Fruit fly (Drosophila melanogaster) whole organism, embryonic: ENCODE results near the gene CG17564.

Experiments
- Atf-2 ChIP-seq: fragments of 200-800 bp; sonication (Bioruptor generic); optimal IDR thresholded peaks from 2 replicates; lab custom pipeline; 2016; ENCODE audit warnings: missing biosample characterization, missing genetic modification characterization
- CG11723 ChIP-seq: fragments of 200-800 bp; sonication (Bioruptor generic); optimal IDR thresholded peaks from 2 replicates; lab custom pipeline; 2017; ENCODE audit warnings: missing biosample characterization, mild to moderate bottlenecking, missing genetic modification characterization
- CG18599 ChIP-seq: fragments of 200-800 bp; sonication (Bioruptor generic); optimal IDR thresholded peaks from 3 replicates; lab custom pipeline; 2017; ENCODE audit warnings: missing biosample characterization, missing genetic modification characterization, mild to moderate bottlenecking, moderate library complexity, missing genetic modification reagents
- CG18764 ChIP-seq: fragments of 200-800 bp; sonication (Bioruptor generic); optimal IDR thresholded peaks from 3 replicates; lab custom pipeline; 2016; ENCODE audit warnings: missing biosample characterization, missing genetic modification characterization
- CG2116 ChIP-seq: fragments of 200-800 bp; sonication (Bioruptor generic); optimal IDR thresholded peaks from 3 replicates; lab custom pipeline; 2018; ENCODE audit warnings: missing biosample characterization, mild to moderate bottlenecking, missing genetic modification characterization
- CG2889 ChIP-seq: fragments of 200-800 bp; sonication (Bioruptor generic); IDR thresholded peaks from 3 replicates; pipeline ENCODE4 v1.3.6; 2022; ENCODE audit warnings: missing biosample characterization, missing genetic modification characterization
- CG3065 ChIP-seq: fragments of 200-800 bp; sonication (Bioruptor generic); optimal IDR thresholded peaks from 2 replicates; lab custom pipeline; 2016; ENCODE audit warnings: missing biosample characterization, missing genetic modification characterization
- CG33213 ChIP-seq: fragments of 200-800 bp; sonication (Bioruptor generic); optimal IDR thresholded peaks from 3 replicates; lab custom pipeline; 2016; ENCODE audit warnings: missing biosample characterization, missing genetic modification characterization
- CG3407 ChIP-seq: fragments of 200-800 bp; sonication (Bioruptor generic); optimal IDR thresholded peaks from 2 replicates; lab custom pipeline; 2018; ENCODE audit warnings: missing biosample characterization, mild to moderate bottlenecking, missing genetic modification characterization
- CG3847 ChIP-seq: fragments of 200-800 bp; sonication (Bioruptor generic); IDR thresholded peaks from 2 replicates; pipeline ENCODE4 v1.3.6; 2022; ENCODE audit warnings: missing biosample characterization, missing genetic modification characterization
- CG43689 ChIP-seq: fragments of 200-800 bp; sonication (Bioruptor generic); IDR thresholded peaks from 2 replicates; pipeline ENCODE4 v1.3.6; 2022; ENCODE audit warnings: missing biosample characterization, missing genetic modification characterization
- CG8388 ChIP-seq: fragments of 200-800 bp; sonication (Bioruptor generic); optimal IDR thresholded peaks from 2 replicates; lab custom pipeline; 2019; ENCODE audit warnings: missing biosample characterization, mild to moderate bottlenecking, missing genetic modification characterization, moderate library complexity
- CG9727 ChIP-seq: fragments of 200-800 bp; sonication (Bioruptor generic); optimal IDR thresholded peaks from 3 replicates; lab custom pipeline; 2017; ENCODE audit warnings: missing biosample characterization, mild to moderate bottlenecking, missing genetic modification characterization
- Chrac-16 ChIP-seq: fragments of 200-800 bp; sonication (Bioruptor generic); optimal IDR thresholded peaks from 3 replicates; lab custom pipeline; 2016; ENCODE audit warnings: missing biosample characterization, missing genetic modification characterization
- D19B ChIP-seq: fragments of 200-800 bp; sonication (Bioruptor generic); optimal IDR thresholded peaks from 2 replicates; lab custom pipeline; 2017; ENCODE audit warnings: missing biosample characterization, mild to moderate bottlenecking, missing genetic modification characterization
- Dip2 ChIP-seq: fragments of 200-800 bp; sonication (Bioruptor generic); IDR thresholded peaks from 2 replicates; pipeline ENCODE4 v1.3.6; 2022; ENCODE audit warnings: missing biosample characterization, missing genetic modification characterization
- E2f1 ChIP-seq: fragments of 200-800 bp; sonication (Bioruptor generic); IDR thresholded peaks from 2 replicates; pipeline ENCODE4 v1.3.6; 2022; ENCODE audit warnings: missing biosample characterization, missing genetic modification characterization
- ERR ChIP-seq: fragments of 200-800 bp; sonication (Bioruptor generic); optimal IDR thresholded peaks from 2 replicates; lab custom pipeline; 2016; ENCODE audit warnings: missing biosample characterization, missing genetic modification characterization
- Fer1 ChIP-seq: fragments of 200-800 bp; sonication (Bioruptor generic); optimal IDR thresholded peaks from 2 replicates; lab custom pipeline; 2017; ENCODE audit warnings: missing biosample characterization, mild to moderate bottlenecking, missing genetic modification characterization
- H2.0 ChIP-seq: fragments of 200-800 bp; sonication (Bioruptor generic); IDR thresholded peaks from 2 replicates; pipeline ENCODE4 v1.3.6; 2022; ENCODE audit warnings: missing biosample characterization, missing genetic modification characterization
- HmgD ChIP-seq: fragments of 200-800 bp; sonication (Bioruptor generic); optimal IDR thresholded peaks from 3 replicates; lab custom pipeline; 2016; ENCODE audit warnings: missing biosample characterization, missing genetic modification characterization
- Kr ChIP-seq: fragments of 200-800 bp; sonication (Bioruptor generic); optimal IDR thresholded peaks from 2 replicates; lab custom pipeline; 2017; ENCODE audit warnings: missing biosample characterization, mild to moderate bottlenecking, missing genetic modification characterization
- Neu2 ChIP-seq: fragments of 200-800 bp; sonication (Bioruptor generic); optimal IDR thresholded peaks from 3 replicates; lab custom pipeline; 2016; ENCODE audit warnings: missing biosample characterization, missing genetic modification characterization, borderline replicate concordance
- Nf-YB ChIP-seq: fragments of 200-800 bp; sonication (Bioruptor generic); optimal IDR thresholded peaks from 3 replicates; lab custom pipeline; 2019; ENCODE audit warnings: missing biosample characterization, mild to moderate bottlenecking, missing genetic modification characterization, moderate library complexity
- PHDP ChIP-seq: fragments of 200-800 bp; sonication (Bioruptor generic); optimal IDR thresholded peaks from 3 replicates; lab custom pipeline; 2018; ENCODE audit warnings: missing biosample characterization, mild to moderate bottlenecking, missing genetic modification characterization, moderate library complexity
- Pdp1 ChIP-seq, 2 experiments: fragments of 200-800 bp; sonication (Bioruptor generic); optimal IDR thresholded peaks; 3 replicates each; lab custom pipeline; 2016; ENCODE audit warnings: missing biosample characterization in 2 of 2, missing genetic modification characterization in 2 of 2, mild to moderate bottlenecking in 1 of 2, moderate library complexity in 1 of 2
- Sin3A ChIP-seq: fragments of >200 bp; optimal IDR thresholded peaks from 2 replicates; lab custom pipeline; 2018
- Taf1 ChIP-seq: fragments of 200-800 bp; sonication (Bioruptor generic); IDR thresholded peaks from 2 replicates; pipeline ENCODE4 v1.3.6; 2022; ENCODE audit warnings: missing biosample characterization, missing genetic modification characterization
- Xrp1 ChIP-seq: fragments of 200-800 bp; sonication (Bioruptor generic); IDR thresholded peaks from 2 replicates; pipeline ENCODE4 v1.3.6; 2022; ENCODE audit warnings: missing biosample characterization, missing genetic modification characterization
- ac ChIP-seq: fragments of 200-800 bp; sonication (Bioruptor generic); optimal IDR thresholded peaks from 3 replicates; lab custom pipeline; 2017; ENCODE audit warnings: missing biosample characterization, mild to moderate bottlenecking, missing genetic modification characterization
- cato ChIP-seq: fragments of 200-800 bp; sonication (Bioruptor generic); optimal IDR thresholded peaks from 2 replicates; lab custom pipeline; 2016; ENCODE audit warnings: missing biosample characterization, missing genetic modification characterization, borderline replicate concordance
- cg ChIP-seq: fragments of 200-800 bp; sonication (Bioruptor generic); optimal IDR thresholded peaks from 3 replicates; lab custom pipeline; 2019; ENCODE audit warnings: missing biosample characterization, mild to moderate bottlenecking, missing genetic modification characterization, moderate library complexity
- croc ChIP-seq: fragments of 200-800 bp; sonication (Bioruptor generic); conservative IDR thresholded peaks from 3 replicates; pipeline ENCODE4 v1.3.6; 2022; ENCODE audit warnings: missing biosample characterization, missing genetic modification characterization
- crol ChIP-seq: fragments of 200-800 bp; sonication (Bioruptor generic); IDR thresholded peaks from 2 replicates; pipeline ENCODE4 v1.3.6; 2022; ENCODE audit warnings: missing biosample characterization, missing genetic modification characterization
- da ChIP-seq: fragments of 200-800 bp; sonication (Bioruptor generic); optimal IDR thresholded peaks from 2 replicates; lab custom pipeline; 2016; ENCODE audit warnings: missing biosample characterization, missing genetic modification characterization
- dmrt11E ChIP-seq: fragments of 200-800 bp; sonication (Bioruptor generic); optimal IDR thresholded peaks from 3 replicates; lab custom pipeline; 2018; ENCODE audit warnings: missing biosample characterization, mild to moderate bottlenecking, missing genetic modification characterization, moderate library complexity
- emc ChIP-seq: fragments of 200-800 bp; sonication (Bioruptor generic); optimal IDR thresholded peaks from 2 replicates; lab custom pipeline; 2016; ENCODE audit warnings: missing biosample characterization, missing genetic modification characterization
- fd96Cb ChIP-seq: fragments of 200-800 bp; sonication (Bioruptor generic); optimal IDR thresholded peaks from 2 replicates; lab custom pipeline; 2018; ENCODE audit warnings: missing biosample characterization, mild to moderate bottlenecking, missing genetic modification characterization, moderate library complexity
- gcm ChIP-seq: fragments of 200-800 bp; sonication (Bioruptor generic); optimal IDR thresholded peaks from 2 replicates; lab custom pipeline; 2019; ENCODE audit warnings: missing biosample characterization, mild to moderate bottlenecking, missing genetic modification characterization, moderate library complexity
- gem ChIP-seq: fragments of 200-800 bp; sonication (Bioruptor generic); optimal IDR thresholded peaks from 2 replicates; lab custom pipeline; 2019; ENCODE audit warnings: missing biosample characterization, mild to moderate bottlenecking, missing genetic modification characterization, moderate library complexity
- gfzf ChIP-seq: fragments of 200-800 bp; sonication (Bioruptor generic); optimal IDR thresholded peaks from 2 replicates; lab custom pipeline; 2016; ENCODE audit warnings: missing biosample characterization, mild to moderate bottlenecking, missing genetic modification characterization, moderate library complexity
- jing ChIP-seq: fragments of 200-800 bp; sonication (Bioruptor generic); optimal IDR thresholded peaks from 2 replicates; lab custom pipeline; 2018; ENCODE audit warnings: missing biosample characterization, mild to moderate bottlenecking, missing genetic modification characterization
- klu ChIP-seq: fragments of 200-800 bp; sonication (Bioruptor generic); IDR thresholded peaks from 2 replicates; pipeline ENCODE4 v1.3.6; 2022; ENCODE audit warnings: missing biosample characterization, missing genetic modification characterization
- knrl ChIP-seq: fragments of 200-800 bp; sonication (Bioruptor generic); IDR thresholded peaks from 3 replicates; pipeline ENCODE4 v1.3.6; 2022; ENCODE audit warnings: missing biosample characterization, missing genetic modification characterization; ENCODE audit not compliant: partially characterized antibody
- lilli ChIP-seq: fragments of 200-800 bp; sonication (Bioruptor generic); optimal IDR thresholded peaks from 3 replicates; lab custom pipeline; 2016; ENCODE audit warnings: missing biosample characterization, missing genetic modification characterization
- lov ChIP-seq, 2 experiments: fragments of 200-800 bp in 1 of 2; fragments of >200 bp in 1 of 2; sonication (Bioruptor generic) in 1 of 2; IDR thresholded peaks in 1 of 2; optimal IDR thresholded peaks in 1 of 2; 2 replicates in 1 of 2; 3 replicates in 1 of 2; pipeline versions ENCODE4 v1.3.6 to Lab custom; 2017 to 2022; ENCODE audit warnings: missing biosample characterization in 1 of 2, missing genetic modification characterization in 1 of 2
- pb ChIP-seq: fragments of 200-800 bp; sonication (Bioruptor generic); optimal IDR thresholded peaks from 3 replicates; lab custom pipeline; 2016; ENCODE audit warnings: missing biosample characterization, missing genetic modification characterization
- pita ChIP-seq: fragments of 200-800 bp; sonication (Bioruptor generic); optimal IDR thresholded peaks from 2 replicates; lab custom pipeline; 2017; ENCODE audit warnings: missing biosample characterization, mild to moderate bottlenecking, missing genetic modification characterization
- sna ChIP-seq: fragments of 200-800 bp; sonication (Bioruptor generic); IDR thresholded peaks from 2 replicates; pipeline ENCODE4 v1.3.6; 2022; ENCODE audit warnings: missing biosample characterization, missing genetic modification characterization; ENCODE audit not compliant: partially characterized antibody
- trem ChIP-seq: fragments of 200-800 bp; optimal IDR thresholded peaks from 3 replicates; lab custom pipeline; 2019; ENCODE audit warnings: missing biosample characterization, mild to moderate bottlenecking, missing genetic modification characterization, moderate library complexity
- ttk ChIP-seq: fragments of 200-800 bp; sonication (Bioruptor generic); IDR thresholded peaks from 2 replicates; pipeline ENCODE4 v2.1.2; 2022; ENCODE audit warnings: missing biosample characterization, missing genetic modification characterization

Gene CG17564

dm6 chr2L:19342018-19342417 is 42.3 kb upstream of the CG17564 start (continued):
- TF ChIP-seq knrl (GFP tag; lab: Robert Waterston, UW) (no peak), lov (optimal IDR thresholded peaks at IDR 0.05; lab: Kevin White, UChicago) (no peak), lov (GFP tag; IDR thresholded peaks at IDR 0.05; lab: Robert Waterston, UW) (0 out of 3 replicates have a peak, but pooled peaks have one; percentile 46), CG33213 (GFP tag; lab: Kevin White, UChicago) (no peak), PHDP (peak; percentile 49), gem (peak; percentile 73), CG2889 (GFP tag; lab: Robert Waterston, UW) (no peak), cg (GFP tag; lab: Kevin White, UChicago) (no peak), ac (GFP tag; lab: Kevin White, UChicago) (no peak), lilli (GFP tag; lab: Kevin White, UChicago) (peak; percentile 1), gfzf (GFP tag; lab: Kevin White, UChicago) (no peak), gcm (GFP tag; lab: Kevin White, UChicago) (peak; percentile 94), HmgD (GFP tag; lab: Kevin White, UChicago) (no peak), croc (GFP tag; lab: Robert Waterston, UW) (no peak; the same call in 2 of the 3 replicates), CG18764 (peak; percentile 21), CG11723 (GFP tag; lab: Kevin White, UChicago) (no peak), Xrp1 (GFP tag; lab: Robert Waterston, UW) (peak; percentile 76), CG3407 (GFP tag; lab: Kevin White, UChicago) (peak; percentile 41), trem (peak; percentile 34), Sin3A (lab: Kevin White, UChicago) (no peak), CG3065 (GFP tag; lab: Kevin White, UChicago) (no peak), ERR (GFP tag; lab: Kevin White, UChicago) (no peak), Fer1 (no peak), crol (GFP tag; lab: Robert Waterston, UW) (no peak), dmrt11E (tag; lab: Kevin White, UChicago) (peak; percentile 80), cato (GFP tag; lab: Kevin White, UChicago) (no peak), jing (no peak), Taf1 (GFP tag; lab: Robert Waterston, UW) (no peak), Chrac-16 (peak; percentile 23), CG8388 (GFP tag; lab: Kevin White, UChicago) (peak; percentile 69), da (GFP tag; lab: Kevin White, UChicago) (no peak), ttk (GFP tag; lab: Robert Waterston, UW) (no peak), CG9727 (GFP tag; lab: Kevin White, UChicago) (no peak), pb (GFP tag; lab: Kevin White, UChicago) (no peak), E2f1 (GFP tag; lab: Robert Waterston, UW) (no peak), D19B (GFP tag; lab: Kevin White, UChicago) (no peak), sna (GFP tag; lab: Robert Waterston, UW) (no peak), emc (GFP tag; lab: Kevin White, UChicago) (no peak), Pdp1 (GFP tag; optimal IDR thresholded peaks at IDR 0.05; lab: Kevin White, UChicago) (no peak), pita (no peak), Kr (GFP tag; lab: Kevin White, UChicago) (no peak), CG2116 (no peak), Nf-YB (GFP tag; lab: Kevin White, UChicago) (no peak), CG3847 (no peak), Atf-2 (GFP tag; lab: Kevin White, UChicago) (peak; percentile 28), CG43689 (GFP tag; lab: Robert Waterston, UW) (no peak), Dip2 (GFP tag; lab: Robert Waterston, UW) (no peak), H2.0 (GFP tag; lab: Robert Waterston, UW) (peak; percentile 45; the same call in 1 of the 2 replicates), Neu2 (GFP tag; lab: Kevin White, UChicago) (no peak), CG18599 (GFP tag; lab: Kevin White, UChicago) (peak; percentile 1), klu (GFP tag; lab: Robert Waterston, UW) (no peak; the same call in 1 of the 2 replicates), fd96Cb (peak; percentile 65)
